Fruit fly (Drosophila melanogaster) whole organism, embryonic: ENCODE results near the gene CG13032.
A peak's percentile ranks its signal among the peaks of the same experiment; 100 is the strongest.

Source experiments
- Adf1 ChIP-seq: fragments of 200-800 bp; sonication (Bioruptor generic); IDR thresholded peaks from 2 replicates; pipeline ENCODE4 v1.3.6; 2022; ENCODE audit warnings: missing biosample characterization, missing genetic modification characterization
- Antp ChIP-seq: fragments of 200-800 bp; sonication (Bioruptor generic); optimal IDR thresholded peaks from 3 replicates; lab custom pipeline; 2016; ENCODE audit warnings: missing biosample characterization, missing genetic modification characterization
- Atf-2 ChIP-seq: fragments of 200-800 bp; sonication (Bioruptor generic); optimal IDR thresholded peaks from 2 replicates; lab custom pipeline; 2016; ENCODE audit warnings: missing biosample characterization, missing genetic modification characterization
- CG11456 ChIP-seq: fragments of 200-800 bp; sonication (Bioruptor generic); IDR thresholded peaks from 3 replicates; pipeline ENCODE4 v1.3.6; 2022; ENCODE audit warnings: missing biosample characterization, missing genetic modification characterization
- CG12071 ChIP-seq: fragments of 200-800 bp; sonication (Bioruptor generic); optimal IDR thresholded peaks from 3 replicates; lab custom pipeline; 2018; ENCODE audit warnings: missing biosample characterization, mild to moderate bottlenecking, missing genetic modification characterization
- CG14667 ChIP-seq: fragments of 200-800 bp; sonication (Bioruptor generic); IDR thresholded peaks from 2 replicates; pipeline ENCODE4 v1.3.6; 2022; ENCODE audit warnings: missing biosample characterization, missing genetic modification characterization
- CG15514 ChIP-seq: fragments of 200-800 bp; sonication (Bioruptor generic); optimal IDR thresholded peaks from 3 replicates; lab custom pipeline; 2017; ENCODE audit warnings: missing biosample characterization, missing genetic modification characterization, mild to moderate bottlenecking, moderate library complexity, missing genetic modification reagents
- CG17186 ChIP-seq: fragments of 200-800 bp; sonication (Bioruptor generic); optimal IDR thresholded peaks from 3 replicates; lab custom pipeline; 2017; ENCODE audit warnings: missing biosample characterization, missing genetic modification reagents, missing genetic modification characterization
- CG17361 ChIP-seq: fragments of 200-800 bp; sonication (Bioruptor generic); IDR thresholded peaks from 3 replicates; pipeline ENCODE4 v1.3.6; 2022; ENCODE audit warnings: missing biosample characterization, missing genetic modification characterization
- CG18476 ChIP-seq: fragments of 200-800 bp; sonication (Bioruptor generic); optimal IDR thresholded peaks from 2 replicates; lab custom pipeline; 2016; ENCODE audit warnings: missing biosample characterization, mild to moderate bottlenecking, missing genetic modification characterization
- CG18619 ChIP-seq: fragments of 200-800 bp; sonication (Bioruptor generic); optimal IDR thresholded peaks from 3 replicates; lab custom pipeline; 2017; ENCODE audit warnings: missing biosample characterization, mild to moderate bottlenecking, missing genetic modification characterization
- CG2116 ChIP-seq: fragments of 200-800 bp; sonication (Bioruptor generic); optimal IDR thresholded peaks from 3 replicates; lab custom pipeline; 2018; ENCODE audit warnings: missing biosample characterization, mild to moderate bottlenecking, missing genetic modification characterization
- CG2199 ChIP-seq: fragments of 200-800 bp; sonication (Bioruptor generic); IDR thresholded peaks from 3 replicates; pipeline ENCODE4 v1.3.6; 2022; ENCODE audit warnings: missing biosample characterization, missing genetic modification characterization
- CG31441 ChIP-seq: fragments of 200-800 bp; sonication (Bioruptor generic); IDR thresholded peaks from 2 replicates; pipeline ENCODE4 v1.3.6; 2022; ENCODE audit warnings: missing biosample characterization, missing genetic modification characterization
- CG34224 ChIP-seq: fragments of 200-800 bp; sonication (Bioruptor generic); IDR thresholded peaks from 3 replicates; pipeline ENCODE4 v1.3.6; 2022; ENCODE audit warnings: missing biosample characterization, missing genetic modification characterization; ENCODE audit not compliant: partially characterized antibody
- CG4360 ChIP-seq: fragments of 200-800 bp; sonication (Bioruptor generic); IDR thresholded peaks from 2 replicates; pipeline ENCODE4 v1.3.6; 2022; ENCODE audit warnings: missing biosample characterization, missing genetic modification characterization
- CG6254 ChIP-seq: fragments of 200-800 bp; sonication (Bioruptor generic); optimal IDR thresholded peaks from 3 replicates; lab custom pipeline; 2017; ENCODE audit warnings: mild to moderate bottlenecking, missing biosample characterization, missing genetic modification reagents, missing genetic modification characterization
- CG6683 ChIP-seq: fragments of 200-800 bp; sonication (Bioruptor generic); optimal IDR thresholded peaks from 2 replicates; lab custom pipeline; 2017; ENCODE audit warnings: missing biosample characterization, mild to moderate bottlenecking, missing genetic modification characterization, missing genetic modification reagents
- CG6854 ChIP-seq: fragments of 200-800 bp; sonication (Bioruptor generic); optimal IDR thresholded peaks from 3 replicates; lab custom pipeline; 2017; ENCODE audit warnings: missing biosample characterization, mild to moderate bottlenecking, missing genetic modification characterization
- CG7271 ChIP-seq: fragments of 200-800 bp; sonication (Bioruptor generic); optimal IDR thresholded peaks from 2 replicates; lab custom pipeline; 2018; ENCODE audit warnings: missing biosample characterization, mild to moderate bottlenecking, missing genetic modification characterization, moderate library complexity
- CG7357 ChIP-seq: fragments of 200-800 bp; sonication (Bioruptor generic); IDR thresholded peaks from 3 replicates; pipeline ENCODE4 v1.3.6; 2022; ENCODE audit warnings: missing biosample characterization, missing genetic modification characterization
- CG7372 ChIP-seq: fragments of 200-800 bp; sonication (Bioruptor generic); IDR thresholded peaks from 2 replicates; pipeline ENCODE4 v1.3.6; 2022; ENCODE audit warnings: missing biosample characterization, missing genetic modification characterization
- CG7987 ChIP-seq: fragments of 200-800 bp; sonication (Bioruptor generic); optimal IDR thresholded peaks from 2 replicates; lab custom pipeline; 2018; ENCODE audit warnings: missing biosample characterization, mild to moderate bottlenecking, missing genetic modification characterization, moderate library complexity
- CG8290 ChIP-seq, 3 experiments: fragments of 200-800 bp; sonication (Bioruptor generic); optimal IDR thresholded peaks; 2 replicates each; lab custom pipeline; 2016 to 2019; ENCODE audit warnings: missing biosample characterization in 3 of 3, missing genetic modification characterization in 3 of 3, mild to moderate bottlenecking in 2 of 3, moderate library complexity in 1 of 3
- Dbx ChIP-seq: fragments of 200-800 bp; sonication (Bioruptor generic); IDR thresholded peaks from 3 replicates; pipeline ENCODE4 v1.3.6; 2022; ENCODE audit warnings: missing biosample characterization, missing genetic modification characterization
- Dip2 ChIP-seq: fragments of 200-800 bp; sonication (Bioruptor generic); IDR thresholded peaks from 2 replicates; pipeline ENCODE4 v1.3.6; 2022; ENCODE audit warnings: missing biosample characterization, missing genetic modification characterization
- Gug ChIP-seq: fragments of 200-800 bp; sonication (Bioruptor generic); IDR thresholded peaks from 4 replicates; pipeline ENCODE4 v1.3.6; 2022; ENCODE audit warnings: missing biosample characterization, missing genetic modification characterization
- Hsf ChIP-seq: fragments of 200-800 bp; sonication (Bioruptor generic); optimal IDR thresholded peaks from 3 replicates; lab custom pipeline; 2016; ENCODE audit warnings: missing biosample characterization, missing genetic modification characterization
- Jarid2 ChIP-seq: fragments of 200-800 bp; sonication (Bioruptor generic); optimal IDR thresholded peaks from 3 replicates; lab custom pipeline; 2017; ENCODE audit warnings: mild to moderate bottlenecking, missing biosample characterization, missing genetic modification reagents, missing genetic modification characterization
- NC2α ChIP-seq: fragments of 200-800 bp; sonication (Bioruptor generic); optimal IDR thresholded peaks from 2 replicates; lab custom pipeline; 2016; ENCODE audit warnings: missing biosample characterization, missing genetic modification characterization
- Rfx ChIP-seq: fragments of 200-800 bp; sonication (Bioruptor generic); IDR thresholded peaks from 2 replicates; pipeline ENCODE4 v1.3.6; 2022; ENCODE audit warnings: missing biosample characterization, missing genetic modification characterization
- Xbp1 ChIP-seq: fragments of 200-800 bp; sonication (Bioruptor generic); optimal IDR thresholded peaks from 3 replicates; lab custom pipeline; 2016; ENCODE audit warnings: missing biosample characterization, mild to moderate bottlenecking, missing genetic modification characterization
- bab2 ChIP-seq: fragments of 200-800 bp; sonication (Bioruptor generic); optimal IDR thresholded peaks from 2 replicates; lab custom pipeline; 2016; ENCODE audit warnings: missing biosample characterization, missing genetic modification characterization
- dmrt11E ChIP-seq: fragments of 200-800 bp; sonication (Bioruptor generic); optimal IDR thresholded peaks from 3 replicates; lab custom pipeline; 2018; ENCODE audit warnings: missing biosample characterization, mild to moderate bottlenecking, missing genetic modification characterization, moderate library complexity
- emc ChIP-seq: fragments of 200-800 bp; sonication (Bioruptor generic); optimal IDR thresholded peaks from 2 replicates; lab custom pipeline; 2016; ENCODE audit warnings: missing biosample characterization, missing genetic modification characterization
- grn ChIP-seq: fragments of 200-800 bp; sonication (Bioruptor generic); optimal IDR thresholded peaks from 3 replicates; lab custom pipeline; 2017; ENCODE audit warnings: missing biosample characterization, missing genetic modification characterization
- gro ChIP-seq: fragments of 200-800 bp; sonication (Bioruptor generic); optimal IDR thresholded peaks from 2 replicates; lab custom pipeline; 2016; ENCODE audit warnings: missing biosample characterization, missing genetic modification characterization
- her ChIP-seq: fragments of 200-800 bp; sonication (Bioruptor generic); optimal IDR thresholded peaks from 2 replicates; lab custom pipeline; 2016; ENCODE audit warnings: missing biosample characterization, missing genetic modification characterization
- kah ChIP-seq: fragments of 200-800 bp; sonication (Bioruptor generic); optimal IDR thresholded peaks from 2 replicates; lab custom pipeline; 2018; ENCODE audit warnings: missing biosample characterization, mild to moderate bottlenecking, missing genetic modification characterization
- lola ChIP-seq, 3 experiments: fragments of >200 bp in 2 of 3; fragments of 200-800 bp in 1 of 3; sonication (Bioruptor generic) in 1 of 3; optimal IDR thresholded peaks; 2 replicates each; lab custom pipeline; 2017 to 2019; ENCODE audit warnings: missing biosample characterization in 3 of 3, missing genetic modification characterization in 3 of 3, mild to moderate bottlenecking in 1 of 3, moderate library complexity in 1 of 3
- odd ChIP-seq: fragments of 200-800 bp; sonication (Bioruptor generic); optimal IDR thresholded peaks from 2 replicates; lab custom pipeline; 2017; ENCODE audit warnings: missing biosample characterization, mild to moderate bottlenecking, missing genetic modification characterization
- p53 ChIP-seq: fragments of 200-800 bp; sonication (Bioruptor generic); optimal IDR thresholded peaks from 2 replicates; lab custom pipeline; 2016; ENCODE audit warnings: missing biosample characterization, missing genetic modification characterization
- phol ChIP-seq: fragments of 200-800 bp; sonication (Bioruptor generic); optimal IDR thresholded peaks from 3 replicates; lab custom pipeline; 2018; ENCODE audit warnings: missing biosample characterization, mild to moderate bottlenecking, missing genetic modification characterization, moderate library complexity
- rib ChIP-seq: fragments of 200-800 bp; sonication (Bioruptor generic); IDR thresholded peaks from 2 replicates; pipeline ENCODE4 v1.3.6; 2022; ENCODE audit warnings: missing biosample characterization, missing genetic modification characterization
- schlank ChIP-seq: fragments of 200-800 bp; sonication (Bioruptor generic); optimal IDR thresholded peaks from 2 replicates; lab custom pipeline; 2018; ENCODE audit warnings: missing biosample characterization, mild to moderate bottlenecking, missing genetic modification characterization
- scrt ChIP-seq: fragments of 200-800 bp; sonication (Bioruptor generic); optimal IDR thresholded peaks from 2 replicates; lab custom pipeline; 2018; ENCODE audit warnings: missing biosample characterization, mild to moderate bottlenecking, missing genetic modification characterization, moderate library complexity
- sens ChIP-seq: fragments of 200-800 bp; sonication (Bioruptor generic); peaks from one replicate; lab custom pipeline; 2016; ENCODE audit warnings: missing biosample characterization, missing genetic modification characterization
- ttk ChIP-seq: fragments of 200-800 bp; sonication (Bioruptor generic); IDR thresholded peaks from 2 replicates; pipeline ENCODE4 v2.1.2; 2022; ENCODE audit warnings: missing biosample characterization, missing genetic modification characterization
- z ChIP-seq: fragments of 200-800 bp; sonication (Bioruptor generic); IDR thresholded peaks from 3 replicates; pipeline ENCODE4 v1.3.6; 2022; ENCODE audit warnings: missing biosample characterization, missing genetic modification characterization

The CG13032 gene

dm6 chr3L:16711430-16712228 lies 37.9 kb downstream of the CG13032 start, which contains the start of the genes CG43954, Lasp and Dab (continued):
- TF ChIP-seq gro (GFP tag; lab: Kevin White, UChicago) (peak; percentile 56), CG8290 (GFP tag; optimal IDR thresholded peaks at IDR 0.05; lab: Kevin White, UChicago) (peak; percentile 42), CG8290 (tag; optimal IDR thresholded peaks at IDR 0.05; lab: Kevin White, UChicago) (peak in 1 of 2 experiments; percentile 91), CG17361 (GFP tag; lab: Robert Waterston, UW) (peak; percentile 42; the same call in 2 of the 3 replicates), Adf1 (peak; percentile 64; the same call in 1 of the 2 replicates), CG7357 (GFP tag; lab: Robert Waterston, UW) (no peak), p53 (GFP tag; lab: Kevin White, UChicago) (no peak), CG2199 (GFP tag; lab: Robert Waterston, UW) (peak; percentile 81; the same call in 1 of the 3 replicates), scrt (GFP tag; lab: Kevin White, UChicago) (peak; percentile 28), lola (GFP tag; optimal IDR thresholded peaks at IDR 0.05; lab: Kevin White, UChicago) (no peak), bab2 (GFP tag; lab: Kevin White, UChicago) (no peak), CG12071 (GFP tag; lab: Kevin White, UChicago) (peak; percentile 3), Hsf (GFP tag; lab: Kevin White, UChicago) (peak; percentile 38), CG7271 (tag; lab: Kevin White, UChicago) (no peak), CG6683 (peak; percentile 12), CG11456 (GFP tag; lab: Robert Waterston, UW) (peak; percentile 75), NC2α (GFP tag; lab: Kevin White, UChicago) (peak; percentile 14), her (GFP tag; lab: Kevin White, UChicago) (peak; percentile 98), Dip2 (no peak), CG2116 (GFP tag; lab: Kevin White, UChicago) (peak; percentile 70), emc (no peak), Atf-2 (GFP tag; lab: Kevin White, UChicago) (no peak), CG6854 (GFP tag; lab: Kevin White, UChicago) (peak; percentile 59), sens (GFP tag; lab: Kevin White, UChicago) (peak; percentile 69), Rfx (peak; percentile 57), odd (GFP tag; lab: Kevin White, UChicago) (peak; percentile 28), grn (peak; percentile 32), CG6254 (peak; percentile 99), Xbp1 (GFP tag; lab: Kevin White, UChicago) (peak; percentile 17), CG4360 (GFP tag; lab: Robert Waterston, UW) (no peak), dmrt11E (tag; lab: Kevin White, UChicago) (no peak), CG15514 (GFP tag; lab: Kevin White, UChicago) (peak; percentile 71), schlank (tag; lab: Kevin White, UChicago) (no peak), Gug (GFP tag; lab: Robert Waterston, UW) (0 out of 4 replicates have a peak, but pooled peaks have one; percentile 21), Antp (GFP tag; lab: Kevin White, UChicago) (no peak), z (GFP tag; lab: Robert Waterston, UW) (peak; percentile 58; the same call in 2 of the 3 replicates), CG7987 (GFP tag; lab: Kevin White, UChicago) (no peak), CG7372 (GFP tag; lab: Robert Waterston, UW) (no peak), CG14667 (no peak), rib (GFP tag; lab: Robert Waterston, UW) (peak; percentile 43; the same call in 1 of the 2 replicates), phol (tag; lab: Kevin White, UChicago) (peak; percentile 35), CG18619 (GFP tag; lab: Kevin White, UChicago) (peak; percentile 44), CG17186 (GFP tag; lab: Kevin White, UChicago) (peak; percentile 59), ttk (GFP tag; lab: Robert Waterston, UW) (peak; percentile 7; the same call in 1 of the 2 replicates), CG31441 (peak; percentile 49; the same call in 1 of the 2 replicates), CG34224 (no peak), kah (GFP tag; lab: Kevin White, UChicago) (no peak), CG18476 (GFP tag; lab: Kevin White, UChicago) (no peak), Jarid2 (GFP tag; lab: Kevin White, UChicago) (peak; percentile 93), Dbx (GFP tag; lab: Robert Waterston, UW) (peak; percentile 26; the same call in 1 of the 3 replicates)
